Fruit fly (Drosophila melanogaster) whole organism, wandering third instar larva: ENCODE measurements around the gene CG12035.

ENCODE experiments used
- CG32264 ChIP-seq: fragments of 200-800 bp; sonication (Bioruptor generic); optimal IDR thresholded peaks from 2 replicates; lab custom pipeline; 2016; ENCODE audit warnings: missing biosample characterization, missing genetic modification characterization
- CG9705 ChIP-seq: fragments of 200-800 bp; sonication (Bioruptor generic); optimal IDR thresholded peaks from 2 replicates; lab custom pipeline; 2018; ENCODE audit warnings: missing biosample characterization, mild to moderate bottlenecking, missing genetic modification characterization
- CrebA ChIP-seq: fragments of 200-800 bp; sonication (Bioruptor generic); optimal IDR thresholded peaks from 2 replicates; lab custom pipeline; 2016; ENCODE audit warnings: missing biosample characterization, mild to moderate bottlenecking, missing genetic modification characterization, borderline replicate concordance
- Dfd ChIP-seq: fragments of >200 bp; optimal IDR thresholded peaks from 2 replicates; lab custom pipeline; 2017; ENCODE audit warnings: missing biosample characterization, missing genetic modification characterization
- Dif ChIP-seq: fragments of 200-275, 200-300 bp; sonication (Bioruptor generic); optimal IDR thresholded peaks from 2 replicates; lab custom pipeline; 2018; ENCODE audit warnings: missing biosample characterization, missing genetic modification characterization; ENCODE audit not compliant: partially characterized antibody
- GATAd ChIP-seq: sonication (Bioruptor generic); optimal IDR thresholded peaks from 2 replicates; lab custom pipeline; 2016; ENCODE audit warnings: missing biosample characterization, missing genetic modification characterization
- HLH106 ChIP-seq: fragments of 200-800 bp; optimal IDR thresholded peaks from 3 replicates; lab custom pipeline; 2019; ENCODE audit warnings: missing biosample characterization, mild to moderate bottlenecking, missing genetic modification characterization, moderate library complexity
- Hnf4 ChIP-seq: fragments of 200-800 bp; sonication (Bioruptor generic); optimal IDR thresholded peaks from 2 replicates; lab custom pipeline; 2016; ENCODE audit warnings: missing biosample characterization, mild to moderate bottlenecking, missing genetic modification characterization
- Hr83 ChIP-seq: fragments of 200-300 bp; sonication (Bioruptor generic); optimal IDR thresholded peaks from 2 replicates; lab custom pipeline; 2016; ENCODE audit warnings: missing biosample characterization, mild to moderate bottlenecking, missing genetic modification characterization, moderate library complexity; ENCODE audit not compliant: poor library complexity, severe bottlenecking
- Jra ChIP-seq: sonication (Bioruptor generic); optimal IDR thresholded peaks from 2 replicates; lab custom pipeline; 2016; ENCODE audit warnings: missing biosample characterization, missing genetic modification characterization
- Mio ChIP-seq: sonication (Bioruptor generic); optimal IDR thresholded peaks from 2 replicates; lab custom pipeline; 2016; ENCODE audit warnings: missing biosample characterization, missing genetic modification characterization
- Myc ChIP-seq: fragments of >200 bp; optimal IDR thresholded peaks from 2 replicates; lab custom pipeline; 2017
- N ChIP-seq: fragments of >200 bp; optimal IDR thresholded peaks from 2 replicates; lab custom pipeline; 2018; ENCODE audit warnings: missing biosample characterization, missing external identifiers, missing genetic modification characterization
- OdsH ChIP-seq: fragments of 200-800 bp; sonication (Bioruptor generic); optimal IDR thresholded peaks from 2 replicates; lab custom pipeline; 2016; ENCODE audit warnings: missing biosample characterization, mild to moderate bottlenecking, missing genetic modification characterization
- Rel ChIP-seq, 2 experiments: fragments of 200-800 bp; sonication (Bioruptor generic) in 1 of 2; optimal IDR thresholded peaks; 2 replicates in 1 of 2; 3 replicates in 1 of 2; lab custom pipeline; 2016 to 2019; ENCODE audit warnings: mild to moderate bottlenecking in 2 of 2, missing biosample characterization in 2 of 2, missing genetic modification characterization in 2 of 2, moderate library complexity in 1 of 2
- Sp1 ChIP-seq: fragments of 200-800 bp; sonication (Bioruptor generic); optimal IDR thresholded peaks from 3 replicates; lab custom pipeline; 2019; ENCODE audit warnings: missing biosample characterization, mild to moderate bottlenecking, missing genetic modification characterization, moderate library complexity
- Vsx2 ChIP-seq: fragments of 200-300, 225-300 bp; sonication (Bioruptor generic); optimal IDR thresholded peaks from 2 replicates; lab custom pipeline; 2018; ENCODE audit warnings: missing biosample characterization, missing genetic modification characterization; ENCODE audit not compliant: partially characterized antibody
- br ChIP-seq: fragments of 200-800 bp; sonication (Bioruptor generic); optimal IDR thresholded peaks from 2 replicates; lab custom pipeline; 2016; ENCODE audit warnings: missing biosample characterization, missing genetic modification characterization
- brk ChIP-seq: fragments of 200-800 bp; sonication (Bioruptor generic); optimal IDR thresholded peaks from 2 replicates; lab custom pipeline; 2016; ENCODE audit warnings: missing biosample characterization, mild to moderate bottlenecking, missing genetic modification characterization
- dl ChIP-seq, 2 experiments: fragments of 175-275, 200-275 bp in 1 of 2; fragments of 200-275 bp in 1 of 2; sonication (Bioruptor generic); optimal IDR thresholded peaks; lab custom pipeline; 2018; ENCODE audit warnings: mild to moderate bottlenecking in 2 of 2, missing biosample characterization in 2 of 2, missing genetic modification characterization in 2 of 2, moderate library complexity in 2 of 2; ENCODE audit not compliant: partially characterized antibody in 2 of 2, insufficient read depth in 1 of 2
- dmrt93B ChIP-seq: fragments of 200-800 bp; sonication (Bioruptor generic); optimal IDR thresholded peaks from 2 replicates; lab custom pipeline; 2018; ENCODE audit warnings: missing biosample characterization, mild to moderate bottlenecking, missing genetic modification characterization
- dsf ChIP-seq: sonication (Bioruptor generic); optimal IDR thresholded peaks from 2 replicates; lab custom pipeline; 2016; ENCODE audit warnings: missing biosample characterization, missing genetic modification characterization, borderline replicate concordance
- ey ChIP-seq: fragments of 200-800 bp; sonication (Bioruptor generic); optimal IDR thresholded peaks from 2 replicates; lab custom pipeline; 2016; ENCODE audit warnings: missing biosample characterization, missing genetic modification characterization
- foxo ChIP-seq, 2 experiments: fragments of 200-800 bp; sonication (Bioruptor generic); optimal IDR thresholded peaks; 2 replicates in 1 of 2; 3 replicates in 1 of 2; lab custom pipeline; 2016 to 2017; ENCODE audit warnings: missing biosample characterization in 2 of 2, missing genetic modification characterization in 2 of 2
- fru ChIP-seq: fragments of 200-800 bp; sonication (Bioruptor generic); optimal IDR thresholded peaks from 3 replicates; lab custom pipeline; 2016; ENCODE audit warnings: missing biosample characterization, mild to moderate bottlenecking, missing genetic modification characterization
- h ChIP-seq: fragments of 200-800 bp; sonication (Bioruptor generic); optimal IDR thresholded peaks from 3 replicates; lab custom pipeline; 2016; ENCODE audit warnings: missing biosample characterization, mild to moderate bottlenecking, missing genetic modification characterization
- lola ChIP-seq: fragments of >200 bp; optimal IDR thresholded peaks from 2 replicates; lab custom pipeline; 2017; ENCODE audit warnings: missing biosample characterization, missing genetic modification characterization
- pan ChIP-seq: fragments of >200 bp; optimal IDR thresholded peaks from 2 replicates; lab custom pipeline; 2017
- psq ChIP-seq: fragments of 200-800 bp; sonication (Bioruptor generic); optimal IDR thresholded peaks from 3 replicates; lab custom pipeline; 2017; ENCODE audit warnings: missing biosample characterization, mild to moderate bottlenecking, missing genetic modification characterization, moderate library complexity
- rgr ChIP-seq: fragments of 200-800 bp; sonication (Bioruptor generic); optimal IDR thresholded peaks from 3 replicates; lab custom pipeline; 2016; ENCODE audit warnings: missing biosample characterization, mild to moderate bottlenecking, missing genetic modification characterization
- sage ChIP-seq: fragments of 200-800 bp; sonication (Bioruptor generic); optimal IDR thresholded peaks from 2 replicates; lab custom pipeline; 2016; ENCODE audit warnings: missing biosample characterization, mild to moderate bottlenecking, missing genetic modification characterization
- sv ChIP-seq: fragments of 200-800 bp; sonication (Bioruptor generic); optimal IDR thresholded peaks from 3 replicates; lab custom pipeline; 2016; ENCODE audit warnings: missing biosample characterization, missing genetic modification characterization
- tai ChIP-seq: sonication (Bioruptor generic); optimal IDR thresholded peaks from 2 replicates; lab custom pipeline; 2016; ENCODE audit warnings: missing biosample characterization, missing genetic modification characterization
- woc ChIP-seq: sonication (Bioruptor generic); optimal IDR thresholded peaks from 2 replicates; lab custom pipeline; 2016; ENCODE audit warnings: missing biosample characterization, mild to moderate bottlenecking, missing genetic modification characterization

The CG12035 gene

dm6 chr3L:1724090-1724489, at the start of gene CG12035:
Gene CG12035, plus strand, starts transcription at chr3L:1724390.
- no peak for TF ChIP-seq Dfd (GFP tag; lab: Kevin White, UChicago)
- no peak for TF ChIP-seq psq (GFP tag; lab: Kevin White, UChicago)
- no peak for TF ChIP-seq pan
- no peak for TF ChIP-seq dsf (GFP tag; lab: Kevin White, UChicago)
- TF ChIP-seq GATAd (GFP tag; lab: Kevin White, UChicago) = no peak
- TF ChIP-seq dmrt93B (GFP tag; lab: Kevin White, UChicago) = no peak
- TF ChIP-seq Myc (lab: Kevin White, UChicago) = no peak
- no peak for TF ChIP-seq CrebA (GFP tag; lab: Kevin White, UChicago)
- TF ChIP-seq foxo (GFP tag; optimal IDR thresholded peaks at IDR 0.05; lab: Kevin White, UChicago) = no peak
- no peak for TF ChIP-seq tai (GFP tag; lab: Kevin White, UChicago)
- no peak for TF ChIP-seq lola (GFP tag; lab: Kevin White, UChicago)
- no peak for TF ChIP-seq woc (GFP tag; lab: Kevin White, UChicago)
- TF ChIP-seq CG9705 (GFP tag; lab: Kevin White, UChicago) = no peak
- no peak for TF ChIP-seq Mio (GFP tag; lab: Kevin White, UChicago)
- TF ChIP-seq ey = no peak
- TF ChIP-seq Vsx2 (GFP tag; lab: Kevin White, UChicago) = no peak
- TF ChIP-seq fru = no peak
- no peak for TF ChIP-seq rgr (GFP tag; lab: Kevin White, UChicago)
- TF ChIP-seq Sp1 (GFP tag; lab: Kevin White, UChicago) = no peak

- TF ChIP-seq Mio (GFP tag; lab: Kevin White, UChicago) = no peak
- no peak for TF ChIP-seq lola (GFP tag; lab: Kevin White, UChicago)
- no peak for TF ChIP-seq fru
- TF ChIP-seq CG32264 (GFP tag; lab: Kevin White, UChicago) = no peak
- TF ChIP-seq Vsx2 (GFP tag; lab: Kevin White, UChicago) = no peak
- no peak for TF ChIP-seq foxo (GFP tag; optimal IDR thresholded peaks at IDR 0.05; lab: Kevin White, UChicago)
- no peak for TF ChIP-seq tai (GFP tag; lab: Kevin White, UChicago)
- TF ChIP-seq sage (GFP tag; lab: Kevin White, UChicago) = no peak
- no peak for TF ChIP-seq CG9705 (GFP tag; lab: Kevin White, UChicago)
- TF ChIP-seq Dif (GFP tag; lab: Kevin White, UChicago) = no peak
- TF ChIP-seq pan = no peak
- TF ChIP-seq brk = no peak
- no peak for TF ChIP-seq rgr (GFP tag; lab: Kevin White, UChicago)
These were observed 48.9 kb upstream of the CG12035 start for dm6 chr3L:1675242-1675641.

dm6 chr3L:1676222-1676621, 48.0 kb upstream of the CG12035 start:
- TF ChIP-seq HLH106 (tag; lab: Kevin White, UChicago) = no peak
- no peak for TF ChIP-seq h (GFP tag; lab: Kevin White, UChicago)
- no peak for TF ChIP-seq lola (GFP tag; lab: Kevin White, UChicago)

dm6 chr3L:1679394-1679793, 44.8 kb upstream of the CG12035 start:
- TF ChIP-seq h (GFP tag; lab: Kevin White, UChicago) = peak; percentile 11
- no peak for TF ChIP-seq Jra (GFP tag; lab: Kevin White, UChicago)
- TF ChIP-seq woc (GFP tag; lab: Kevin White, UChicago) = peak; percentile 20
- TF ChIP-seq ey = no peak
- TF ChIP-seq Hr83 (GFP tag; lab: Kevin White, UChicago) = no peak
- no peak for TF ChIP-seq rgr (GFP tag; lab: Kevin White, UChicago)
- TF ChIP-seq dl (GFP tag; optimal IDR thresholded peaks at IDR 0.05; lab: Kevin White, UChicago; ENCODE audit: insufficient read depth in 1 of 2, partially characterized antibody in 2 of 2) = no peak
- peak; percentile 11 for TF ChIP-seq HLH106 (tag; lab: Kevin White, UChicago)
- TF ChIP-seq lola (GFP tag; lab: Kevin White, UChicago) = no peak
- TF ChIP-seq pan = no peak
- peak in 1 of 2 experiments; percentile 0 for TF ChIP-seq foxo (GFP tag; optimal IDR thresholded peaks at IDR 0.05; lab: Kevin White, UChicago)
- TF ChIP-seq Rel (GFP tag; optimal IDR thresholded peaks at IDR 0.05; lab: Kevin White, UChicago) = no peak
- TF ChIP-seq Rel (tag; optimal IDR thresholded peaks at IDR 0.05; lab: Kevin White, UChicago) = peak; percentile 71
- no peak for TF ChIP-seq N (GFP tag; lab: Kevin White, UChicago)
- peak; percentile 1 for TF ChIP-seq fru

- peak in 1 of 2 experiments; percentile 76 for TF ChIP-seq foxo (GFP tag; optimal IDR thresholded peaks at IDR 0.05; lab: Kevin White, UChicago)
- peak; percentile 77 for TF ChIP-seq CG32264 (GFP tag; lab: Kevin White, UChicago)
- TF ChIP-seq Rel (GFP tag; optimal IDR thresholded peaks at IDR 0.05; lab: Kevin White, UChicago) = no peak
- TF ChIP-seq Rel (tag; optimal IDR thresholded peaks at IDR 0.05; lab: Kevin White, UChicago) = no peak
- TF ChIP-seq ey = peak; percentile 65
- TF ChIP-seq Hnf4 (GFP tag; lab: Kevin White, UChicago) = peak; percentile 49
- peak; percentile 5 for TF ChIP-seq brk
- TF ChIP-seq rgr (GFP tag; lab: Kevin White, UChicago) = peak; percentile 58
- TF ChIP-seq OdsH (GFP tag; lab: Kevin White, UChicago) = peak; percentile 55
- no peak for TF ChIP-seq N (GFP tag; lab: Kevin White, UChicago)
- TF ChIP-seq sv (GFP tag; lab: Kevin White, UChicago) = no peak
- TF ChIP-seq HLH106 (tag; lab: Kevin White, UChicago) = peak; percentile 76
- TF ChIP-seq woc (GFP tag; lab: Kevin White, UChicago) = peak; percentile 55
- peak; percentile 50 for TF ChIP-seq psq (GFP tag; lab: Kevin White, UChicago)
- TF ChIP-seq sage (GFP tag; lab: Kevin White, UChicago) = peak; percentile 1
- TF ChIP-seq h (GFP tag; lab: Kevin White, UChicago) = peak; percentile 42
- TF ChIP-seq GATAd (GFP tag; lab: Kevin White, UChicago) = no peak
- TF ChIP-seq dmrt93B (GFP tag; lab: Kevin White, UChicago) = peak; percentile 49
- peak; percentile 65 for TF ChIP-seq Sp1 (GFP tag; lab: Kevin White, UChicago)
- TF ChIP-seq pan = no peak
- peak; percentile 58 for TF ChIP-seq br
- no peak for TF ChIP-seq Mio (GFP tag; lab: Kevin White, UChicago)
- TF ChIP-seq CG9705 (GFP tag; lab: Kevin White, UChicago) = peak; percentile 47
- peak; percentile 73 for TF ChIP-seq fru
These were observed 41.1 kb upstream of the CG12035 start for dm6 chr3L:1683091-1683490.
